Worm (Caenorhabditis elegans) whole organism, L3 larva: Measurements from ENCODE around the gene T05C7.7.

ENCODE experiments used
- R02D3.7 ChIP-seq: fragments of 150-350 bp; optimal IDR thresholded peaks from 2 replicates; lab custom pipeline; 2014; ENCODE audit warnings: missing biosample characterization, missing genetic modification characterization
- aly-2 ChIP-seq: fragments of 150-350 bp; optimal IDR thresholded peaks from 2 replicates; lab custom pipeline; 2014; ENCODE audit warnings: missing biosample characterization, missing genetic modification characterization
- ama-1 ChIP-seq: fragments of 150-350 bp; optimal IDR thresholded peaks from 2 replicates; lab custom pipeline; 2018
- ceh-28 ChIP-seq: fragments of 150-350 bp; optimal IDR thresholded peaks from 2 replicates; lab custom pipeline; 2014; ENCODE audit warnings: missing biosample characterization, missing genetic modification reagents, missing genetic modification characterization
- ceh-82 ChIP-seq: fragments of 150-350 bp; optimal IDR thresholded peaks from 2 replicates; lab custom pipeline; 2014; ENCODE audit warnings: missing biosample characterization, missing genetic modification characterization
- daf-12 ChIP-seq: fragments of 150-350 bp; optimal IDR thresholded peaks from 2 replicates; lab custom pipeline; 2014; ENCODE audit warnings: missing biosample characterization, missing genetic modification reagents, missing genetic modification characterization
- egl-27 ChIP-seq: sonication (generic microtip); optimal IDR thresholded peaks from 4 replicates; lab custom pipeline; 2017; ENCODE audit warnings: missing biosample characterization, missing genetic modification reagents, missing genetic modification characterization
- elt-1 ChIP-seq: fragments of 150-350 bp; optimal IDR thresholded peaks from 2 replicates; lab custom pipeline; 2014; ENCODE audit warnings: missing biosample characterization, missing genetic modification characterization
- elt-3 ChIP-seq, 3 experiments: fragments of 150-350 bp in 1 of 3; sonication (generic microtip) in 2 of 3; optimal IDR thresholded peaks; 2 replicates in 2 of 3; 4 replicates in 1 of 3; lab custom pipeline; 2014 to 2017; ENCODE audit warnings: missing biosample characterization in 3 of 3, missing genetic modification characterization in 3 of 3
- fkh-10 ChIP-seq: sonication (generic microtip); optimal IDR thresholded peaks from 2 replicates; lab custom pipeline; 2017; ENCODE audit warnings: missing biosample characterization, missing genetic modification reagents, missing genetic modification characterization
- hmg-11 ChIP-seq: sonication (generic microtip); optimal IDR thresholded peaks from 2 replicates; lab custom pipeline; 2016; ENCODE audit warnings: missing genetic modification characterization, missing compliant biosample characterization
- jun-1 ChIP-seq: fragments of 150-350 bp; optimal IDR thresholded peaks from 2 replicates; lab custom pipeline; 2014; ENCODE audit warnings: missing biosample characterization, missing genetic modification reagents, missing genetic modification characterization
- lin-15B ChIP-seq: fragments of 150-350 bp; optimal IDR thresholded peaks from 2 replicates; lab custom pipeline; 2014; ENCODE audit warnings: missing biosample characterization, missing genetic modification characterization
- lin-39 ChIP-seq: fragments of 150-350 bp; optimal IDR thresholded peaks from 2 replicates; lab custom pipeline; 2018; ENCODE audit warnings: missing biosample characterization, missing genetic modification reagents, missing genetic modification characterization
- lsy-12 ChIP-seq: sonication (generic microtip); optimal IDR thresholded peaks from 2 replicates; lab custom pipeline; 2016; ENCODE audit warnings: mild to moderate bottlenecking, missing genetic modification characterization, missing compliant biosample characterization
- mdl-1 ChIP-seq: fragments of 150-350 bp; optimal IDR thresholded peaks from 2 replicates; lab custom pipeline; 2014; ENCODE audit warnings: missing biosample characterization, missing genetic modification characterization
- mml-1 ChIP-seq: fragments of 150-350 bp; sonication (generic microtip); optimal IDR thresholded peaks from 3 replicates; lab custom pipeline; 2014; ENCODE audit warnings: missing biosample characterization, missing genetic modification characterization
- nfya-1 ChIP-seq: sonication (generic microtip); optimal IDR thresholded peaks from 2 replicates; lab custom pipeline; 2017; ENCODE audit warnings: missing genetic modification characterization, mild to moderate bottlenecking, missing compliant biosample characterization, antibody characterized with exemption, moderate library complexity; ENCODE audit not compliant: insufficient read depth
- nhr-11 ChIP-seq: fragments of 150-350 bp; optimal IDR thresholded peaks from 2 replicates; lab custom pipeline; 2014; ENCODE audit warnings: missing biosample characterization, missing genetic modification characterization
- nhr-12 ChIP-seq: fragments of 150-350 bp; optimal IDR thresholded peaks from 2 replicates; lab custom pipeline; 2014; ENCODE audit warnings: missing biosample characterization, missing genetic modification characterization
- nhr-23 ChIP-seq: fragments of 150-350 bp; optimal IDR thresholded peaks from 2 replicates; lab custom pipeline; 2014; ENCODE audit warnings: missing biosample characterization, missing genetic modification reagents, missing genetic modification characterization
- nhr-237 ChIP-seq: fragments of 150-350 bp; optimal IDR thresholded peaks from 2 replicates; lab custom pipeline; 2014; ENCODE audit warnings: missing biosample characterization, missing genetic modification characterization
- nhr-25 ChIP-seq: sonication (generic microtip); optimal IDR thresholded peaks from 2 replicates; lab custom pipeline; 2017; ENCODE audit warnings: missing biosample characterization, missing genetic modification characterization
- nhr-28 ChIP-seq: fragments of 150-350 bp; optimal IDR thresholded peaks from 2 replicates; lab custom pipeline; 2014; ENCODE audit warnings: missing biosample characterization, missing genetic modification characterization
- nhr-43 ChIP-seq: sonication (generic microtip); optimal IDR thresholded peaks from 2 replicates; lab custom pipeline; 2016; ENCODE audit warnings: mild to moderate bottlenecking, missing genetic modification characterization, missing compliant biosample characterization; ENCODE audit not compliant: poor library complexity, severe bottlenecking
- nhr-67 ChIP-seq: fragments of 150-350 bp; optimal IDR thresholded peaks from 2 replicates; lab custom pipeline; 2014; ENCODE audit warnings: missing biosample characterization, missing genetic modification characterization
- nhr-76 ChIP-seq: fragments of 150-350 bp; sonication (generic microtip); optimal IDR thresholded peaks from 5 replicates; lab custom pipeline; 2014; ENCODE audit warnings: missing biosample characterization, missing genetic modification characterization
- nhr-77 ChIP-seq: fragments of 150-350 bp; optimal IDR thresholded peaks from 2 replicates; lab custom pipeline; 2014; ENCODE audit warnings: missing biosample characterization, missing genetic modification characterization
- pha-4 ChIP-seq: fragments of 150-350 bp; optimal IDR thresholded peaks from 2 replicates; lab custom pipeline; 2014; ENCODE audit warnings: missing biosample characterization, missing genetic modification reagents, missing genetic modification characterization
- pqm-1 ChIP-seq: fragments of 150-350 bp; optimal IDR thresholded peaks from 2 replicates; lab custom pipeline; 2017; ENCODE audit warnings: missing biosample characterization, missing genetic modification characterization, inconsistent platforms
- sea-2 ChIP-seq: fragments of 150-350 bp; sonication (generic microtip); optimal IDR thresholded peaks from 4 replicates; lab custom pipeline; 2014; ENCODE audit warnings: missing biosample characterization, missing genetic modification reagents, missing genetic modification characterization
- tbx-2 ChIP-seq: sonication (generic microtip); optimal IDR thresholded peaks from 2 replicates; lab custom pipeline; 2016; ENCODE audit warnings: mild to moderate bottlenecking, missing genetic modification characterization, missing compliant biosample characterization
- unc-39 ChIP-seq: sonication (generic microtip); optimal IDR thresholded peaks from 4 replicates; lab custom pipeline; 2017; ENCODE audit warnings: missing biosample characterization, missing genetic modification characterization
- unc-62 ChIP-seq: fragments of 150-350 bp; sonication (generic microtip); optimal IDR thresholded peaks from 4 replicates; lab custom pipeline; 2014; ENCODE audit warnings: missing biosample characterization, missing genetic modification reagents, missing genetic modification characterization
- zag-1 ChIP-seq: fragments of 150-350 bp; optimal IDR thresholded peaks from 2 replicates; lab custom pipeline; 2014; ENCODE audit warnings: missing biosample characterization, missing genetic modification characterization
- ztf-11 ChIP-seq: fragments of 150-350 bp; optimal IDR thresholded peaks from 2 replicates; lab custom pipeline; 2014; ENCODE audit warnings: missing biosample characterization, missing genetic modification characterization
- ztf-4 ChIP-seq: fragments of 150-350 bp; optimal IDR thresholded peaks from 2 replicates; lab custom pipeline; 2014; ENCODE audit warnings: missing biosample characterization, missing genetic modification characterization

Gene T05C7.7

DNA sequence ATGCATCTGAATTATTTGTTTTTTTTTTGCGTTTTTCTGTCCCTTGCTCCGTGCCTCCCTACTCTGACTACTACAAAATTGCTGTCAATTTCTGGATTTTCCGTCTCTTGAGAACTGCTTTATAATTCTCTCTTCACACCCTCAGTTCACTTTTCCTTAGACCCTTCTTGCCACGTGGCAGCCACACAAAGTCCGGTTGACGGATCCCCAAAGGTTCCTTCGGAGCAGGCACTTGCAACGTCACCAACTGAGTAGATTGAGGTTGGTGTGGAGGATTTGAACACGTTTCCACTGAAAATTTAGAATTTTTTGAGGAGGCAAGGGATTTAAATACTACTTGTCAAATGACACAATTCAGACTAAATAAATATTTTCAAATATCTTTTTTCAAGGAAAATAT lies 25.2 kb downstream of the T05C7.7 start:
- no peak for TF ChIP-seq egl-27 (tag; lab: Kevin White, UChicago)
- no peak for TF ChIP-seq ama-1 (lab: Kevin White, UChicago)
- no peak for TF ChIP-seq mml-1 (tag; lab: Kevin White, UChicago)
- no peak for TF ChIP-seq zag-1 (tag; lab: Kevin White, UChicago)
- TF ChIP-seq pha-4 (tag; lab: Kevin White, UChicago): no peak
- no peak for TF ChIP-seq nhr-237 (tag; lab: Kevin White, UChicago)
- no peak for TF ChIP-seq lsy-12
- no peak for TF ChIP-seq sea-2
- no peak for TF ChIP-seq tbx-2 (tag; lab: Kevin White, UChicago)
- no peak for TF ChIP-seq hmg-11 (tag; lab: Kevin White, UChicago)
- TF ChIP-seq nhr-28 (tag; lab: Kevin White, UChicago): no peak
- TF ChIP-seq nhr-23 (tag; lab: Kevin White, UChicago): no peak
- no peak for TF ChIP-seq nhr-76 (tag; lab: Kevin White, UChicago)
- TF ChIP-seq lin-39 (tag; lab: Kevin White, UChicago): no peak
- TF ChIP-seq, all 47 proteins: peak for 0

DNA sequence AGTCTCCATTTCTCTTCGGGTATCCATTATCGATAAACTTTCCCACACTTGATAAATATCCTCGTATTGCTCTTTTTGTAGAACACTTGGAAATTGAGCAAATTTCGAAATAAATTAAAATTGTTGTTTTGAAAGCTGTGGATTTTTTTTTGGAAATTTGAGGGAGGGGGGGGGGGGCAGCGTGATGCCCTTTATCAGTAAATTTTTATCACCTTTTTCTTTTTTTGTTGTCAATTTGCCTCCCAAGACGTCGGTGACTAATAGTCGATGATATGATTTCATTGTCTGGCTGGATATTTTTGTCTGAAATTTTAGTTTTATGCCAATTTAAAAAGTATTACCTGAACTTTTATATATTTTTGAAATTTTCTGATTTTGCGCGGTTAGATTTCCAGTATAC lies 28.4 kb downstream of the T05C7.7 start, which contains the start of gene scl-23:
Gene scl-23, minus strand, starts transcription at position 101 of the 400 bp plus-strand sequence.
- TF ChIP-seq pha-4 (tag; lab: Kevin White, UChicago) (no peak), nhr-76 (tag; lab: Kevin White, UChicago) (no peak), R02D3.7 (no peak), lsy-12 (no peak), nfya-1 (tag; lab: Kevin White, UChicago) (no peak), ztf-11 (tag; lab: Kevin White, UChicago) (no peak), pqm-1 (no peak), tbx-2 (tag; lab: Kevin White, UChicago) (no peak), lin-15B (tag; lab: Kevin White, UChicago) (no peak), nhr-67 (no peak), aly-2 (tag; lab: Kevin White, UChicago) (no peak), ztf-4 (tag; lab: Kevin White, UChicago) (no peak), hmg-11 (tag; lab: Kevin White, UChicago) (no peak), elt-3 (tag; optimal IDR thresholded peaks at IDR 0.05; lab: Kevin White, UChicago) (no peak), nhr-28 (tag; lab: Kevin White, UChicago) (no peak), unc-39 (no peak), mdl-1 (tag; lab: Kevin White, UChicago) (no peak), nhr-23 (tag; lab: Kevin White, UChicago) (no peak), jun-1 (tag; lab: Kevin White, UChicago) (no peak), nhr-12 (tag; lab: Kevin White, UChicago) (no peak)

DNA sequence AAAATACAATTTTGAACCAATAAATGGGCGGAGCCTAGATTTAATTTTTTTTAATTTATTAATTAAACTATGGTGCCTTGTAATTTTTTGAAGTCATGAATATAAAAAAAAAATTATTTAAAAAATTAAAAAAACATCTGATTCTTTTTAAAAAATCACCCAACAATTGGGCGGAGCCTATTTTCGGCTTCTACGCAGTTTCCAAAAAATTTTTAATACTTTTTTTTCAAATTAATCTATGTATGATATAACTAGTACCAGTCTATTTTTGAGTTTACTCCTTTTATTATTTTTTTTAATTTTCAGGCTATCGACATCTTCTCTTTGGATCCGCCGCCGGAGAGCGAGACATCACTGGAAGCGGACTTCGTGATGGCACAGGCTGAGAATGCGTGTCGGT lies 30.1 kb downstream of the T05C7.7 start, which contains the start of gene tpa-1:
Gene tpa-1, plus strand, starts transcription at position 301 of the 400 bp plus-strand sequence.
- TF ChIP-seq ceh-82 (tag; lab: Kevin White, UChicago): no peak
- TF ChIP-seq elt-1 (tag; lab: Kevin White, UChicago): no peak
- no peak for TF ChIP-seq egl-27 (tag; lab: Kevin White, UChicago)
- no peak for TF ChIP-seq unc-62 (GFP tag; lab: Kevin White, UChicago)
- no peak for TF ChIP-seq nhr-77 (tag; lab: Kevin White, UChicago)
- TF ChIP-seq nhr-76 (tag; lab: Kevin White, UChicago): no peak

DNA sequence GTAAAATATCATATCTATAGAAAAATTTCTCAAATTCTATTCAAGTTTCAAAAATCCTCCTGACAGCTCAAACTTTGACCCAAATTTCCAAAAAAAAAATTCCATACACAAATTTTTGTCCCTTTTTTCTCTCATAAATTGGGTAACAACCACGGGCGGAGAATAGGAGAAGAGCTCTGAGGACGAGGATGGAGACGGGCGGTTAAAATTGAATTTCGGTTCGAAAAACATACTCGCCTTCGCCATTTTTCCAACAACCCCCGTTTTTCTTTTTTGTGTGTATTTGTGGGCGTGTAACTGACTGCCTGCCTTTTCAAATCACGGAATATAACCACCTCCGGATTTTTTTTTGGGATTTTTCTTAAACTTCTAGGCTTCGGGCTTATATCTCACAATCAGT lies 36.1 kb downstream of the T05C7.7 start:
- TF ChIP-seq fkh-10 (GFP tag; lab: Kevin White, UChicago) (peak; percentile 44), daf-12 (tag; lab: Kevin White, UChicago) (no peak)

DNA sequence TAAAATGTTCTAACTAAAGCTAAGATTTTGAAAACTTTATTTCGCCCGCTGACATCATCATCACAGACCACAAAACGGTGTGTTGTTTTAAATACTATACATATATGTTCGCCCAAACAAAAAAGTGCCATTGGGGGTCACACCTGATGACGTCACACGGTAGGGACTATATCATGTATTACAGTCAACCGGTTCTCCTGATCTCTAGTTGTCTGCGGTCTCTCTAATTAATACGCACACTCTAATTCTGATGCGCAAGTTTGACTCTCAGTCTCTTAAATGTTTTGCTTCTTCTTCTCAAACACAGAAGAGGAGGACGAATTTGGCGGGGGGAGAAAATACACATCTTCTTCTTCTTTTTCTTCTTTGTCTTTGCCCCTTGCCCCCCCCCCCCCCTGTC lies 41.3 kb downstream of the T05C7.7 start:
- TF ChIP-seq egl-27 (tag; lab: Kevin White, UChicago) (no peak), nhr-23 (tag; lab: Kevin White, UChicago) (peak; percentile 62), daf-12 (tag; lab: Kevin White, UChicago) (no peak), nhr-11 (tag; lab: Kevin White, UChicago) (no peak), mml-1 (tag; lab: Kevin White, UChicago) (no peak), zag-1 (tag; lab: Kevin White, UChicago) (no peak), fkh-10 (GFP tag; lab: Kevin White, UChicago) (no peak), ceh-28 (tag; lab: Kevin White, UChicago) (no peak), nhr-43 (peak; percentile 13), hmg-11 (tag; lab: Kevin White, UChicago) (no peak), nfya-1 (tag; lab: Kevin White, UChicago) (peak; percentile 3), nhr-76 (tag; lab: Kevin White, UChicago) (no peak), elt-1 (tag; lab: Kevin White, UChicago) (no peak), mdl-1 (tag; lab: Kevin White, UChicago) (no peak), ama-1 (lab: Kevin White, UChicago) (no peak), lsy-12 (no peak), ceh-82 (tag; lab: Kevin White, UChicago) (no peak), nhr-25 (tag; lab: Kevin White, UChicago) (peak; percentile 96), unc-39 (no peak)
